Worm (Caenorhabditis elegans) whole organism, L3 larva: ENCODE measurements around the gene xnd-1.

Experiments used
- ZK546.5 ChIP-seq: sonication (generic microtip); optimal IDR thresholded peaks from 2 replicates; lab custom pipeline; 2017; ENCODE audit warnings: missing biosample characterization, missing genetic modification characterization
- aly-2 ChIP-seq: fragments of 150-350 bp; optimal IDR thresholded peaks from 2 replicates; lab custom pipeline; 2014; ENCODE audit warnings: missing biosample characterization, missing genetic modification characterization
- ceh-16 ChIP-seq: sonication (generic microtip); optimal IDR thresholded peaks from 2 replicates; lab custom pipeline; 2017; ENCODE audit warnings: missing biosample characterization, missing genetic modification characterization
- ceh-28 ChIP-seq: fragments of 150-350 bp; optimal IDR thresholded peaks from 2 replicates; lab custom pipeline; 2014; ENCODE audit warnings: missing biosample characterization, missing genetic modification reagents, missing genetic modification characterization
- ceh-82 ChIP-seq: fragments of 150-350 bp; optimal IDR thresholded peaks from 2 replicates; lab custom pipeline; 2014; ENCODE audit warnings: missing biosample characterization, missing genetic modification characterization
- daf-12 ChIP-seq: fragments of 150-350 bp; optimal IDR thresholded peaks from 2 replicates; lab custom pipeline; 2014; ENCODE audit warnings: missing biosample characterization, missing genetic modification reagents, missing genetic modification characterization
- egl-5 ChIP-seq: fragments of 150-350 bp; optimal IDR thresholded peaks from 2 replicates; lab custom pipeline; 2017; ENCODE audit warnings: missing biosample characterization, missing genetic modification reagents, missing genetic modification characterization, inconsistent platforms
- elt-1 ChIP-seq: fragments of 150-350 bp; optimal IDR thresholded peaks from 2 replicates; lab custom pipeline; 2014; ENCODE audit warnings: missing biosample characterization, missing genetic modification characterization
- elt-3 ChIP-seq, 3 experiments: fragments of 150-350 bp in 1 of 3; sonication (generic microtip) in 2 of 3; optimal IDR thresholded peaks; 2 replicates in 2 of 3; 4 replicates in 1 of 3; lab custom pipeline; 2014 to 2017; ENCODE audit warnings: missing biosample characterization in 3 of 3, missing genetic modification characterization in 3 of 3
- eor-1 ChIP-seq, 2 experiments: fragments of 150-350 bp; optimal IDR thresholded peaks; 2 replicates each; lab custom pipeline; 2014 to 2018; ENCODE audit warnings: missing biosample characterization in 2 of 2, missing genetic modification characterization in 2 of 2
- fkh-10 ChIP-seq: sonication (generic microtip); optimal IDR thresholded peaks from 2 replicates; lab custom pipeline; 2017; ENCODE audit warnings: missing biosample characterization, missing genetic modification reagents, missing genetic modification characterization
- hmg-11 ChIP-seq: sonication (generic microtip); optimal IDR thresholded peaks from 2 replicates; lab custom pipeline; 2016; ENCODE audit warnings: missing genetic modification characterization, missing compliant biosample characterization
- jun-1 ChIP-seq: fragments of 150-350 bp; optimal IDR thresholded peaks from 2 replicates; lab custom pipeline; 2014; ENCODE audit warnings: missing biosample characterization, missing genetic modification reagents, missing genetic modification characterization
- lin-15B ChIP-seq: fragments of 150-350 bp; optimal IDR thresholded peaks from 2 replicates; lab custom pipeline; 2014; ENCODE audit warnings: missing biosample characterization, missing genetic modification characterization
- lin-39 ChIP-seq: fragments of 150-350 bp; optimal IDR thresholded peaks from 2 replicates; lab custom pipeline; 2018; ENCODE audit warnings: missing biosample characterization, missing genetic modification reagents, missing genetic modification characterization
- lsy-12 ChIP-seq: sonication (generic microtip); optimal IDR thresholded peaks from 2 replicates; lab custom pipeline; 2016; ENCODE audit warnings: mild to moderate bottlenecking, missing genetic modification characterization, missing compliant biosample characterization
- mdl-1 ChIP-seq: fragments of 150-350 bp; optimal IDR thresholded peaks from 2 replicates; lab custom pipeline; 2014; ENCODE audit warnings: missing biosample characterization, missing genetic modification characterization
- mml-1 ChIP-seq: fragments of 150-350 bp; sonication (generic microtip); optimal IDR thresholded peaks from 3 replicates; lab custom pipeline; 2014; ENCODE audit warnings: missing biosample characterization, missing genetic modification characterization
- nfya-1 ChIP-seq: sonication (generic microtip); optimal IDR thresholded peaks from 2 replicates; lab custom pipeline; 2017; ENCODE audit warnings: missing genetic modification characterization, mild to moderate bottlenecking, missing compliant biosample characterization, antibody characterized with exemption, moderate library complexity; ENCODE audit not compliant: insufficient read depth
- nhr-11 ChIP-seq: fragments of 150-350 bp; optimal IDR thresholded peaks from 2 replicates; lab custom pipeline; 2014; ENCODE audit warnings: missing biosample characterization, missing genetic modification characterization
- nhr-12 ChIP-seq: fragments of 150-350 bp; optimal IDR thresholded peaks from 2 replicates; lab custom pipeline; 2014; ENCODE audit warnings: missing biosample characterization, missing genetic modification characterization
- nhr-25 ChIP-seq: sonication (generic microtip); optimal IDR thresholded peaks from 2 replicates; lab custom pipeline; 2017; ENCODE audit warnings: missing biosample characterization, missing genetic modification characterization
- nhr-28 ChIP-seq: fragments of 150-350 bp; optimal IDR thresholded peaks from 2 replicates; lab custom pipeline; 2014; ENCODE audit warnings: missing biosample characterization, missing genetic modification characterization
- nhr-43 ChIP-seq: sonication (generic microtip); optimal IDR thresholded peaks from 2 replicates; lab custom pipeline; 2016; ENCODE audit warnings: mild to moderate bottlenecking, missing genetic modification characterization, missing compliant biosample characterization; ENCODE audit not compliant: poor library complexity, severe bottlenecking
- nhr-67 ChIP-seq: fragments of 150-350 bp; optimal IDR thresholded peaks from 2 replicates; lab custom pipeline; 2014; ENCODE audit warnings: missing biosample characterization, missing genetic modification characterization
- nhr-77 ChIP-seq: fragments of 150-350 bp; optimal IDR thresholded peaks from 2 replicates; lab custom pipeline; 2014; ENCODE audit warnings: missing biosample characterization, missing genetic modification characterization
- pha-4 ChIP-seq: fragments of 150-350 bp; optimal IDR thresholded peaks from 2 replicates; lab custom pipeline; 2014; ENCODE audit warnings: missing biosample characterization, missing genetic modification reagents, missing genetic modification characterization
- snpc-4 ChIP-seq: fragments of 150-350 bp; optimal IDR thresholded peaks from 2 replicates; lab custom pipeline; 2014; ENCODE audit warnings: missing biosample characterization, missing genetic modification characterization
- tbx-2 ChIP-seq: sonication (generic microtip); optimal IDR thresholded peaks from 2 replicates; lab custom pipeline; 2016; ENCODE audit warnings: mild to moderate bottlenecking, missing genetic modification characterization, missing compliant biosample characterization
- unc-39 ChIP-seq: sonication (generic microtip); optimal IDR thresholded peaks from 4 replicates; lab custom pipeline; 2017; ENCODE audit warnings: missing biosample characterization, missing genetic modification characterization
- zag-1 ChIP-seq: fragments of 150-350 bp; optimal IDR thresholded peaks from 2 replicates; lab custom pipeline; 2014; ENCODE audit warnings: missing biosample characterization, missing genetic modification characterization
- ztf-11 ChIP-seq: fragments of 150-350 bp; optimal IDR thresholded peaks from 2 replicates; lab custom pipeline; 2014; ENCODE audit warnings: missing biosample characterization, missing genetic modification characterization
- ztf-4 ChIP-seq: fragments of 150-350 bp; optimal IDR thresholded peaks from 2 replicates; lab custom pipeline; 2014; ENCODE audit warnings: missing biosample characterization, missing genetic modification characterization

xnd-1 gene

ce11 chrIII:5621236-5621635, 17.0 kb downstream of the xnd-1 start (continued):
- TF ChIP-seq egl-5 (tag; lab: Kevin White, UChicago) = peak; percentile 62
- peak; percentile 63 for TF ChIP-seq mdl-1 (tag; lab: Kevin White, UChicago)
- no peak for TF ChIP-seq nhr-67 (tag; lab: Kevin White, UChicago)
- TF ChIP-seq lin-15B (tag; lab: Kevin White, UChicago) = peak; percentile 65
- TF ChIP-seq mml-1 (tag; lab: Kevin White, UChicago) = no peak
- peak; percentile 87 for TF ChIP-seq nfya-1
- TF ChIP-seq ZK546.5 (tag; lab: Kevin White, UChicago) = no peak
- TF ChIP-seq lsy-12 = peak; percentile 61
- no peak for TF ChIP-seq nhr-77
- TF ChIP-seq hmg-11 (tag; lab: Kevin White, UChicago) = peak; percentile 86
- TF ChIP-seq lin-39 (tag; lab: Kevin White, UChicago) = peak; percentile 49
- TF ChIP-seq nhr-12 (tag; lab: Kevin White, UChicago) = no peak
- TF ChIP-seq ztf-11 (tag; lab: Kevin White, UChicago) = no peak
- TF ChIP-seq, all 47 proteins: peak for 18

- TF ChIP-seq pha-4 (peak; percentile 53), nfya-1 (no peak)
Measured at ce11 chrIII:5622232-5623009, 18.2 kb downstream of the xnd-1 start.

- TF ChIP-seq fkh-10 = peak; percentile 26
- TF ChIP-seq nfya-1 = peak; percentile 21
- TF ChIP-seq eor-1 (tag; optimal IDR thresholded peaks at IDR 0.05; lab: Kevin White, UChicago) = no peak
Measured at ce11 chrIII:5623418-5623817, 19.2 kb downstream of the xnd-1 start.

- TF ChIP-seq daf-12 (tag; lab: Kevin White, UChicago) (no peak), tbx-2 (tag; lab: Kevin White, UChicago) (no peak), snpc-4 (tag; lab: Kevin White, UChicago) (no peak), ceh-16 (tag; lab: Kevin White, UChicago) (no peak), nhr-43 (no peak), elt-1 (tag; lab: Kevin White, UChicago) (no peak), elt-3 (tag; optimal IDR thresholded peaks at IDR 0.05; lab: Kevin White, UChicago) (no peak)
Measured at ce11 chrIII:5624835-5625234, 20.6 kb downstream of the xnd-1 start, which contains the start of gene daf-4. Gene daf-4, plus strand, starts transcription at chrIII:5625135.

ce11 chrIII:5629225-5629624, 25.0 kb downstream of the xnd-1 start:
- TF ChIP-seq pha-4 = no peak
- TF ChIP-seq nhr-12 (tag; lab: Kevin White, UChicago) = no peak
- TF ChIP-seq zag-1 (tag; lab: Kevin White, UChicago) = no peak
- TF ChIP-seq daf-12 (tag; lab: Kevin White, UChicago) = no peak
- TF ChIP-seq ZK546.5 (tag; lab: Kevin White, UChicago) = no peak
- TF ChIP-seq tbx-2 (tag; lab: Kevin White, UChicago) = no peak

ce11 chrIII:5630350-5630749, 26.1 kb downstream of the xnd-1 start:
- peak; percentile 23 for TF ChIP-seq lin-39 (tag; lab: Kevin White, UChicago)
- no peak for TF ChIP-seq nhr-11 (tag; lab: Kevin White, UChicago)
- TF ChIP-seq nhr-67 (tag; lab: Kevin White, UChicago) = no peak
- no peak for TF ChIP-seq lsy-12
- no peak for TF ChIP-seq ztf-4
- no peak for TF ChIP-seq eor-1 (tag; optimal IDR thresholded peaks at IDR 0.05; lab: Kevin White, UChicago)
- no peak for TF ChIP-seq nhr-43
- no peak for TF ChIP-seq daf-12 (tag; lab: Kevin White, UChicago)
- TF ChIP-seq nhr-28 = no peak

ce11 chrIII:5632426-5632976, 28.2 kb downstream of the xnd-1 start:
- TF ChIP-seq lin-39 (tag; lab: Kevin White, UChicago) (peak; percentile 41), ceh-82 (tag; lab: Kevin White, UChicago) (no peak), unc-39 (tag; lab: Kevin White, UChicago) (no peak), nhr-25 (tag; lab: Kevin White, UChicago) (no peak), ceh-28 (tag; lab: Kevin White, UChicago) (no peak), aly-2 (no peak), snpc-4 (tag; lab: Kevin White, UChicago) (peak; percentile 94), ztf-4 (no peak), fkh-10 (peak; percentile 54), jun-1 (tag; lab: Kevin White, UChicago) (no peak), nfya-1 (peak; percentile 35), eor-1 (tag; optimal IDR thresholded peaks at IDR 0.05; lab: Kevin White, UChicago) (no peak)
